Worm (Caenorhabditis elegans): ENCODE results near the gene rpt-2.

DNA sequence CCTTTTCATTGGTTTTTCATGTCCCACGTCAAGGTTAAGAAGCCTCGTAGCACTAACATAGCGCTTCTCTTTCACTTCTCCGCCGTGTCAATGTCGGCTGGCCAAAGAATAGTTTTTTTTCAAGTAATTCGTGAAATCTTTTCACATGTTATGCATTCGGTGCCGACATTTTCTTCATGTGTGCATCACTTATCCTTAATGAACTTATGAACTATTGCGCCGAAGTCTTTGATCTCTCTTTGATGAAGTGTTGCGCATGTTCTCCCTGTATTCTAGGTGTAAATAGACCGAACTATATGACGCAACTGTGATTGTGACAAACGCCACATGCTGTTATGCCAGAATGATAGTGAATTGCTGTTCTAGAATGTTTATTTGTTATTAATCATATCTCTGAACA lies 4.6 kb upstream of the rpt-2 start:
- TF ChIP-seq nhr-232 (tag; optimal IDR thresholded peaks at IDR 0.05) (no peak), fkh-6 (tag; optimal IDR thresholded peaks at IDR 0.05) (no peak), hlh-15 (tag; optimal IDR thresholded peaks at IDR 0.05) (no peak), pha-4 (tag; optimal IDR thresholded peaks at IDR 0.05) (no peak), nfya-1 (tag; optimal IDR thresholded peaks at IDR 0.05) (no peak), ets-4 (tag; optimal IDR thresholded peaks at IDR 0.05) (no peak), pqm-1 (tag; optimal IDR thresholded peaks at IDR 0.05) (no peak), hlh-6 (tag; optimal IDR thresholded peaks at IDR 0.05) (no peak), ref-2 (tag; optimal IDR thresholded peaks at IDR 0.05) (no peak), ceh-22 (tag; optimal IDR thresholded peaks at IDR 0.05) (no peak), nhr-11 (tag; optimal IDR thresholded peaks at IDR 0.05) (no peak)
